Worm (Caenorhabditis elegans) whole organism, mixed stage, embryonic: ENCODE measurements around the gene arx-2.

Experiments
- M03D4.4 ChIP-seq: sonication (generic microtip); optimal IDR thresholded peaks from 2 replicates; lab custom pipeline; 2017; ENCODE audit warnings: mild to moderate bottlenecking, missing genetic modification characterization, missing compliant biosample characterization
- bed-3 ChIP-seq: fragments of 200-800 bp; sonication (Bioruptor generic); optimal IDR thresholded peaks from 3 replicates; lab custom pipeline; 2018; ENCODE audit warnings: mild to moderate bottlenecking, missing genetic modification characterization, moderate library complexity, missing compliant biosample characterization
- blmp-1 ChIP-seq: fragments of 150-350 bp; optimal IDR thresholded peaks from 2 replicates; lab custom pipeline; 2014; ENCODE audit warnings: missing biosample characterization, missing genetic modification characterization
- ceh-39 ChIP-seq: fragments of 150-350 bp; optimal IDR thresholded peaks from 2 replicates; lab custom pipeline; 2014; ENCODE audit warnings: missing biosample characterization, missing genetic modification characterization
- ceh-43 ChIP-seq: fragments of 200-800 bp; sonication (Bioruptor generic); optimal IDR thresholded peaks from 2 replicates; lab custom pipeline; 2018; ENCODE audit warnings: mild to moderate bottlenecking, missing genetic modification characterization, moderate library complexity, missing compliant biosample characterization
- ceh-83 ChIP-seq: fragments of 200-800 bp; sonication (Bioruptor generic); optimal IDR thresholded peaks from 2 replicates; lab custom pipeline; 2018; ENCODE audit warnings: mild to moderate bottlenecking, missing genetic modification characterization, missing compliant biosample characterization
- ces-1 ChIP-seq: fragments of 150-350 bp; optimal IDR thresholded peaks from 2 replicates; lab custom pipeline; 2014; ENCODE audit warnings: missing biosample characterization, missing genetic modification reagents, missing genetic modification characterization
- cnd-1 ChIP-seq: fragments of 200-800 bp; sonication (Bioruptor generic); optimal IDR thresholded peaks from 2 replicates; lab custom pipeline; 2018; ENCODE audit warnings: mild to moderate bottlenecking, missing genetic modification characterization, missing compliant biosample characterization
- drap-1 ChIP-seq: fragments of 200-800 bp; sonication (Bioruptor generic); optimal IDR thresholded peaks from 3 replicates; lab custom pipeline; 2018; ENCODE audit warnings: mild to moderate bottlenecking, missing genetic modification characterization, missing compliant biosample characterization
- elt-1 ChIP-seq: sonication (generic microtip); optimal IDR thresholded peaks from 2 replicates; lab custom pipeline; 2017; ENCODE audit warnings: missing genetic modification characterization, mild to moderate bottlenecking, missing compliant biosample characterization, antibody characterized with exemption, moderate library complexity, borderline replicate concordance; ENCODE audit not compliant: insufficient read depth
- elt-3 ChIP-seq: fragments of 150-350 bp; optimal IDR thresholded peaks from 2 replicates; lab custom pipeline; 2014; ENCODE audit warnings: missing biosample characterization, missing genetic modification characterization
- flh-1 ChIP-seq: fragments of 200-800 bp; sonication (Bioruptor generic); optimal IDR thresholded peaks from 2 replicates; lab custom pipeline; 2018; ENCODE audit warnings: mild to moderate bottlenecking, missing genetic modification characterization, moderate library complexity, missing compliant biosample characterization
- ham-2 ChIP-seq: fragments of 200-800 bp; sonication (Bioruptor generic); optimal IDR thresholded peaks from 2 replicates; lab custom pipeline; 2018; ENCODE audit warnings: mild to moderate bottlenecking, missing genetic modification characterization, missing compliant biosample characterization
- hlh-1 ChIP-seq: fragments of 150-350 bp; optimal IDR thresholded peaks from 2 replicates; lab custom pipeline; 2014; ENCODE audit warnings: missing biosample characterization, missing genetic modification reagents, missing genetic modification characterization
- lin-32 ChIP-seq: fragments of 200-800 bp; sonication (Bioruptor generic); optimal IDR thresholded peaks from 2 replicates; lab custom pipeline; 2018; ENCODE audit warnings: mild to moderate bottlenecking, missing genetic modification characterization, missing compliant biosample characterization
- lsy-2 ChIP-seq: fragments of 150-350 bp; optimal IDR thresholded peaks from 2 replicates; lab custom pipeline; 2014; ENCODE audit warnings: missing biosample characterization, missing genetic modification characterization
- mab-5 ChIP-seq: fragments of 150-350 bp; optimal IDR thresholded peaks from 2 replicates; lab custom pipeline; 2014; ENCODE audit warnings: missing biosample characterization, missing genetic modification characterization
- mep-1 ChIP-seq: fragments of 150-350 bp; optimal IDR thresholded peaks from 2 replicates; lab custom pipeline; 2017; ENCODE audit warnings: missing biosample characterization, missing genetic modification reagents, missing genetic modification characterization, inconsistent platforms
- mls-2 ChIP-seq: sonication (generic microtip); optimal IDR thresholded peaks from 2 replicates; lab custom pipeline; 2016; ENCODE audit warnings: mild to moderate bottlenecking, missing genetic modification characterization, moderate library complexity, missing compliant biosample characterization
- nhr-12 ChIP-seq: fragments of 150-350 bp; optimal IDR thresholded peaks from 2 replicates; lab custom pipeline; 2014; ENCODE audit warnings: missing biosample characterization, missing genetic modification characterization
- nhr-2 ChIP-seq: fragments of 150-350 bp; optimal IDR thresholded peaks from 2 replicates; lab custom pipeline; 2014; ENCODE audit warnings: missing biosample characterization, missing genetic modification characterization
- nhr-28 ChIP-seq: fragments of 150-350 bp; optimal IDR thresholded peaks from 2 replicates; lab custom pipeline; 2014; ENCODE audit warnings: missing biosample characterization, missing genetic modification characterization
- nhr-76 ChIP-seq: sonication (generic microtip); optimal IDR thresholded peaks from 2 replicates; lab custom pipeline; 2017; ENCODE audit warnings: missing biosample characterization, missing genetic modification characterization
- sem-2 ChIP-seq: fragments of 200-800 bp; sonication (Bioruptor generic); optimal IDR thresholded peaks from 2 replicates; lab custom pipeline; 2018; ENCODE audit warnings: mild to moderate bottlenecking, missing genetic modification characterization, missing compliant biosample characterization
- snpc-4 ChIP-seq: fragments of 150-350 bp; optimal IDR thresholded peaks from 2 replicates; lab custom pipeline; 2014; ENCODE audit warnings: missing biosample characterization, missing genetic modification characterization
- sptf-1 ChIP-seq: sonication (generic microtip); optimal IDR thresholded peaks from 2 replicates; lab custom pipeline; 2017; ENCODE audit warnings: mild to moderate bottlenecking, missing genetic modification characterization, moderate library complexity, missing compliant biosample characterization
- tbx-8 ChIP-seq: fragments of 200-800 bp; sonication (Bioruptor generic); optimal IDR thresholded peaks from 2 replicates; lab custom pipeline; 2018; ENCODE audit warnings: mild to moderate bottlenecking, missing genetic modification characterization, moderate library complexity, missing compliant biosample characterization
- unc-120 ChIP-seq: sonication (generic microtip); optimal IDR thresholded peaks from 2 replicates; lab custom pipeline; 2017; ENCODE audit warnings: missing genetic modification characterization, missing compliant biosample characterization; ENCODE audit not compliant: poor library complexity, severe bottlenecking
- unc-39 ChIP-seq: fragments of 150-350 bp; optimal IDR thresholded peaks from 2 replicates; lab custom pipeline; 2014; ENCODE audit warnings: missing biosample characterization, missing genetic modification characterization
- unc-62 ChIP-seq: fragments of 150-350 bp; optimal IDR thresholded peaks from 2 replicates; lab custom pipeline; 2014; ENCODE audit warnings: missing biosample characterization, missing genetic modification reagents, missing genetic modification characterization
- zip-8 ChIP-seq: fragments of 150-350 bp; optimal IDR thresholded peaks from 2 replicates; lab custom pipeline; 2014; ENCODE audit warnings: missing biosample characterization, missing genetic modification characterization
- ztf-11 ChIP-seq: fragments of 150-350 bp; optimal IDR thresholded peaks from 2 replicates; lab custom pipeline; 2014; ENCODE audit warnings: missing biosample characterization, missing genetic modification characterization

arx-2 gene

DNA sequence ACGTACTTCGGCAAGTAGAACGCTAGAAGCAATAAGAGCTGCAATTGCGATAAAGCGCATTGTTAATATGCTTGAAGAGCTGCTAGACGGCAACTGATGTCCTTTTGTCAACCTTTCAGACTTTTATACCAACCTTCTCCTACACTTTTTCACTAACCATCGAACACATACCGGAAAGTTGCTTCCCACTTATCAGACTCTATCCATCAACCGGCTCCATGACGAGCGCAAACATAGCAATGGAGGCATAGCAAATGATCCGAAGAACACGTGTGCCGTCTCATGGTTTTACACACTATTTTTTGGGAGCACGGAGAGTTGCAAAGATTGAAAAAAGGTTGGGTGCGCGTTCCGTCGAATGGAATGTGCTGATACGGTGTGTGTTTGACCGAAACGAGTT lies 43.6 kb upstream of the arx-2 start, which contains the start of gene abu-1:
abu-1 (minus strand) TSS at position 101 of the 400 bp plus-strand sequence.
- no peak for TF ChIP-seq mep-1
- TF ChIP-seq unc-62 (GFP tag; lab: Kevin White, UChicago): no peak
- no peak for TF ChIP-seq M03D4.4 (tag; lab: Kevin White, UChicago)
- no peak for TF ChIP-seq sptf-1 (tag; lab: Kevin White, UChicago)
- no peak for TF ChIP-seq flh-1 (GFP tag; lab: Kevin White, UChicago)
- TF ChIP-seq zip-8: no peak
- TF ChIP-seq blmp-1: no peak
- TF ChIP-seq hlh-1 (tag; lab: Kevin White, UChicago): no peak
- TF ChIP-seq ces-1 (GFP tag; lab: Kevin White, UChicago): no peak
- TF ChIP-seq ceh-43: no peak
- TF ChIP-seq nhr-76 (tag; lab: Kevin White, UChicago): no peak
- TF ChIP-seq tbx-8 (GFP tag; lab: Kevin White, UChicago): no peak
- TF ChIP-seq sem-2 (GFP tag; lab: Kevin White, UChicago): no peak
- no peak for TF ChIP-seq nhr-12
- TF ChIP-seq cnd-1 (tag; lab: Kevin White, UChicago): no peak
- no peak for TF ChIP-seq snpc-4
- no peak for TF ChIP-seq ztf-11 (tag; lab: Kevin White, UChicago)

DNA sequence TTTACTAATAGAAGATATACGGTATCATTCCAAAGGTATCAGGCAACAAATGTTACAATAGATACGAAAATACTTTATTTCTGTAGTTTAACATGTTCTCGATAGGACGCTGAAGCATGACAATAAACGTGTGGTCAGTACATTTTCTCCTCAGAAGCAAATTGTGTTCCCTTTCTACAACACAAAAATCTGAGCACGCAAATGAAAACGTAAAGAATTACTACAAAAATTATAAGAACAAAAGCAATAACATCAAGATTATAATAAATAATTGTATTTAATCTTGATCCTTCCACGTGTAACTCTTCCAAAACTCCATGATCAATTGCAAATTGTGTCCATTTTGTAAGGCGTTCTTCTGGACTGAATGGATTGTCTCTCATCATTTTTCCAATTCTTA lies 41.6 kb upstream of the arx-2 start:
- TF ChIP-seq sem-2 (GFP tag; lab: Kevin White, UChicago) (no peak), mls-2 (no peak), M03D4.4 (tag; lab: Kevin White, UChicago) (no peak), nhr-28 (tag; lab: Kevin White, UChicago) (no peak), mep-1 (no peak), unc-39 (no peak), nhr-2 (tag; lab: Kevin White, UChicago) (no peak), drap-1 (GFP tag; lab: Kevin White, UChicago) (no peak), snpc-4 (no peak), ham-2 (no peak), flh-1 (GFP tag; lab: Kevin White, UChicago) (no peak), ceh-39 (tag; lab: Kevin White, UChicago) (no peak), lin-32 (GFP tag; lab: Kevin White, UChicago) (no peak), hlh-1 (tag; lab: Kevin White, UChicago) (no peak), nhr-12 (no peak), cnd-1 (tag; lab: Kevin White, UChicago) (no peak), ceh-83 (GFP tag; lab: Kevin White, UChicago) (no peak), elt-1 (tag; lab: Kevin White, UChicago) (no peak), ztf-11 (tag; lab: Kevin White, UChicago) (no peak)

DNA sequence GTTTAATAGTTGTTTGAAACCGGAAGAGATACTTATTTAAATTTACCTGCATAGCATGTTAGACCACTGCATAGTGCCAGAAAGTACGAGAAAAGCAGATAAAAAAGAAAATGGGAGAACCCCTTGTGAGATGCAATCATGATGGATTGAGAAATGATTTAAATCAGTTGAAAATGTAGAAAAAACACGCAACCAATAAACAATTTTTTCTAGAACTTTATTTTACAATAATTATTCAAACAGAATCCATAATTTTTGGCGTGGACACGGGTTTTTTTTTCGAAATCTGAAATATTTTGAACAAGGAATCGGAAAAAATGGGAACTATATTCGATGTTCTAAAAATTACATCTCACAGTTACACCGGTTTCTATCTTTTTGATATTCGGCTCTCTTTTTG lies 41.1 kb upstream of the arx-2 start, which contains the start of gene AC3.12:
AC3.12 (minus strand) TSS at position 101 of the 400 bp plus-strand sequence.
- TF ChIP-seq nhr-12 (no peak), M03D4.4 (tag; lab: Kevin White, UChicago) (no peak), nhr-76 (tag; lab: Kevin White, UChicago) (no peak)
- TF ChIP-seq, all 35 proteins: peak for 0

DNA sequence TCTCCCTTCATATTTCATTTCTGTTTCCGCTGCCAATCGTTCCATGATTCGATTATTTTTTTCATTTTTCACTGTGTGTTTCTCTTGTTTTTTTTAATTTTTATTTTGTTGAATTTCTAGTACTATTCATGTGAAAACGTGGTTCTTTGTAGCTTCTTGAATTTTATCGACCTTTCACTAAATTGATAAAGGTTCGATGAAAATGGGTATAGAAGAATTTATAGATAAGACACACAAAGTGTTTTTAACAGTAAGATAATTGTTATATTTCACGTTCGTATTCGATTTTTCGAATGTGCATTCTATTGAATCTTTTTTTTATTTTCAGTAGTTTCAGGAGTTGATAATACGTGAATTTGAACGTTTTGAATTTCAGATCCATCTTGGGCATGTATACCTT lies 33.8 kb upstream of the arx-2 start, which contains the start of gene ugt-49:
ugt-49 (plus strand) TSS at position 371 of the 400 bp plus-strand sequence.
- TF ChIP-seq cnd-1 (tag; lab: Kevin White, UChicago) (no peak), mab-5 (tag; lab: Kevin White, UChicago) (no peak), snpc-4 (no peak), M03D4.4 (tag; lab: Kevin White, UChicago) (no peak), sem-2 (GFP tag; lab: Kevin White, UChicago) (no peak), ceh-43 (no peak), nhr-12 (no peak), sptf-1 (tag; lab: Kevin White, UChicago) (no peak), elt-3 (tag; lab: Kevin White, UChicago) (no peak), lsy-2 (tag; lab: Kevin White, UChicago) (no peak), bed-3 (no peak), unc-39 (no peak), ceh-39 (tag; lab: Kevin White, UChicago) (no peak), nhr-76 (tag; lab: Kevin White, UChicago) (no peak), lin-32 (GFP tag; lab: Kevin White, UChicago) (no peak), blmp-1 (no peak), tbx-8 (GFP tag; lab: Kevin White, UChicago) (no peak), ces-1 (GFP tag; lab: Kevin White, UChicago) (no peak)

DNA sequence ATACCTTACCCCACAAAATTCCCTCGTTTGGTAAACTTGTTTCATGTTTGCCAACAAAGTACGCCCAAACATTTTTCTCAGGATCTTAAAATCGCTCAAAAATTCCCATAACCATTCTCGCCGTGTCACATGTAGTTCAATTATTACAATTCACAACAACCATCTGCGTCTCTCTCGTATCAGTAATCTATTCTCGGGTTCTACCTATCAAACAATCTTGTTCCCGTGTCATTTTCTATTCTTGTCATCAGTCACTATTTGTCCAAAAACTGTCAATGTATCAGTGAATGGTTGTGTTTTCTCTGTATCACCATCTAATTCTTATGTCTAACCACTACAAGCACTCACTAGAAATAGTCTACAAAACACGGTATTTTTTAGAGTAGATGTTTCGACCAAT lies 33.0 kb upstream of the arx-2 start:
- TF ChIP-seq nhr-12: no peak
- TF ChIP-seq nhr-28 (tag; lab: Kevin White, UChicago): no peak
- no peak for TF ChIP-seq unc-39
- no peak for TF ChIP-seq ceh-83 (GFP tag; lab: Kevin White, UChicago)
- no peak for TF ChIP-seq flh-1 (GFP tag; lab: Kevin White, UChicago)
- TF ChIP-seq unc-120 (tag; lab: Kevin White, UChicago): no peak
- no peak for TF ChIP-seq ceh-43
- no peak for TF ChIP-seq nhr-76 (tag; lab: Kevin White, UChicago)
- TF ChIP-seq ceh-39 (tag; lab: Kevin White, UChicago): no peak
- TF ChIP-seq mls-2: no peak
- no peak for TF ChIP-seq zip-8
